Worm (Caenorhabditis elegans) whole organism, L2 larva: ENCODE results near the gene Y54G2A.48.

Experiments used
- C34F6.9 ChIP-seq: fragments of 150-350 bp; optimal IDR thresholded peaks from 2 replicates; lab custom pipeline; 2014; ENCODE audit warnings: missing biosample characterization, missing genetic modification characterization
- R02D3.7 ChIP-seq: fragments of 150-350 bp; optimal IDR thresholded peaks from 2 replicates; lab custom pipeline; 2014; ENCODE audit warnings: missing biosample characterization, missing genetic modification characterization
- Y55F3AM.14 ChIP-seq: fragments of 200-800 bp; sonication (Bioruptor generic); optimal IDR thresholded peaks from 2 replicates; lab custom pipeline; 2018; ENCODE audit warnings: mild to moderate bottlenecking, missing genetic modification characterization, missing compliant biosample characterization
- ZK546.5 ChIP-seq: sonication (generic microtip); optimal IDR thresholded peaks from 2 replicates; lab custom pipeline; 2017; ENCODE audit warnings: missing biosample characterization, missing genetic modification characterization
- aly-2 ChIP-seq: fragments of 150-350 bp; optimal IDR thresholded peaks from 2 replicates; lab custom pipeline; 2014; ENCODE audit warnings: missing biosample characterization, missing genetic modification characterization
- ama-1 ChIP-seq: fragments of 150-350 bp; optimal IDR thresholded peaks from 2 replicates; lab custom pipeline; 2018; ENCODE audit warnings: inconsistent platforms
- blmp-1 ChIP-seq: sonication (generic microtip); optimal IDR thresholded peaks from 2 replicates; lab custom pipeline; 2017; ENCODE audit warnings: missing genetic modification characterization, mild to moderate bottlenecking, missing compliant biosample characterization, antibody characterized with exemption, moderate library complexity; ENCODE audit not compliant: insufficient read depth
- ceh-16 ChIP-seq: fragments of 150-350 bp; optimal IDR thresholded peaks from 2 replicates; lab custom pipeline; 2014; ENCODE audit warnings: missing biosample characterization, missing genetic modification characterization
- dmd-4 ChIP-seq: sonication (generic microtip); optimal IDR thresholded peaks from 2 replicates; lab custom pipeline; 2017; ENCODE audit warnings: missing biosample characterization, missing genetic modification characterization
- egl-27 ChIP-seq: sonication (generic microtip); optimal IDR thresholded peaks from 3 replicates; lab custom pipeline; 2017; ENCODE audit warnings: missing biosample characterization, missing genetic modification reagents, missing genetic modification characterization
- elt-1 ChIP-seq: fragments of 150-350 bp; optimal IDR thresholded peaks from 2 replicates; lab custom pipeline; 2014; ENCODE audit warnings: missing biosample characterization, missing genetic modification characterization
- elt-3 ChIP-seq: sonication (generic microtip); optimal IDR thresholded peaks from 2 replicates; lab custom pipeline; 2017; ENCODE audit warnings: missing biosample characterization, missing genetic modification characterization
- fos-1 ChIP-seq: fragments of 150-350 bp; optimal IDR thresholded peaks from 2 replicates; lab custom pipeline; 2014; ENCODE audit warnings: missing biosample characterization, missing genetic modification characterization
- lin-13 ChIP-seq: fragments of 150-350 bp; optimal IDR thresholded peaks from 2 replicates; lab custom pipeline; 2014; ENCODE audit warnings: missing biosample characterization, missing genetic modification reagents, missing genetic modification characterization
- lin-39 ChIP-seq: fragments of 150-350 bp; optimal IDR thresholded peaks from 2 replicates; lab custom pipeline; 2014; ENCODE audit warnings: missing biosample characterization, missing genetic modification reagents, missing genetic modification characterization
- lsy-2 ChIP-seq, 2 experiments: fragments of 150-350 bp in 1 of 2; sonication (generic microtip) in 1 of 2; optimal IDR thresholded peaks; 2 replicates each; lab custom pipeline; 2014 to 2017; ENCODE audit warnings: missing biosample characterization in 2 of 2, missing genetic modification characterization in 2 of 2
- mab-5 ChIP-seq: fragments of 150-350 bp; optimal IDR thresholded peaks from 2 replicates; lab custom pipeline; 2014; ENCODE audit warnings: missing biosample characterization, missing genetic modification characterization
- mbf-1 ChIP-seq: sonication (generic microtip); optimal IDR thresholded peaks from 2 replicates; lab custom pipeline; 2017; ENCODE audit warnings: missing biosample characterization, missing genetic modification characterization
- mdl-1 ChIP-seq, 2 experiments: fragments of 150-350 bp in 1 of 2; sonication (generic microtip) in 1 of 2; optimal IDR thresholded peaks; 2 replicates each; lab custom pipeline; 2017; ENCODE audit warnings: missing biosample characterization in 2 of 2, missing genetic modification characterization in 2 of 2
- nhr-11 ChIP-seq: fragments of 150-350 bp; optimal IDR thresholded peaks from 2 replicates; lab custom pipeline; 2014; ENCODE audit warnings: missing biosample characterization, missing genetic modification characterization
- nhr-23 ChIP-seq: fragments of 150-350 bp; optimal IDR thresholded peaks from 2 replicates; lab custom pipeline; 2014; ENCODE audit warnings: missing biosample characterization, missing genetic modification reagents, missing genetic modification characterization
- nhr-237 ChIP-seq: fragments of 150-350 bp; optimal IDR thresholded peaks from 2 replicates; lab custom pipeline; 2014; ENCODE audit warnings: missing biosample characterization, missing genetic modification characterization
- nhr-25 ChIP-seq: fragments of 150-350 bp; sonication (generic microtip); optimal IDR thresholded peaks from 3 replicates; lab custom pipeline; 2014; ENCODE audit warnings: missing biosample characterization, missing genetic modification characterization
- nhr-6 ChIP-seq: fragments of 150-350 bp; optimal IDR thresholded peaks from 2 replicates; lab custom pipeline; 2014; ENCODE audit warnings: missing biosample characterization, missing genetic modification characterization
- nhr-77 ChIP-seq: fragments of 150-350 bp; optimal IDR thresholded peaks from 2 replicates; lab custom pipeline; 2014; ENCODE audit warnings: missing biosample characterization, missing genetic modification characterization
- peb-1 ChIP-seq: fragments of 150-350 bp; optimal IDR thresholded peaks from 2 replicates; lab custom pipeline; 2014; ENCODE audit warnings: missing biosample characterization, missing genetic modification characterization
- sem-4 ChIP-seq: fragments of 150-350 bp; optimal IDR thresholded peaks from 2 replicates; lab custom pipeline; 2014; ENCODE audit warnings: missing biosample characterization, missing genetic modification reagents, missing genetic modification characterization
- skn-1 ChIP-seq: sonication (generic microtip); optimal IDR thresholded peaks from 2 replicates; lab custom pipeline; 2017; ENCODE audit warnings: missing biosample characterization, missing genetic modification characterization
- sma-3 ChIP-seq: sonication (generic microtip); optimal IDR thresholded peaks from 2 replicates; lab custom pipeline; 2016; ENCODE audit warnings: missing genetic modification reagents, missing genetic modification characterization, missing compliant biosample characterization
- sma-9 ChIP-seq, 2 experiments: fragments of 150-350 bp in 1 of 2; sonication (generic microtip) in 1 of 2; optimal IDR thresholded peaks; 2 replicates each; lab custom pipeline; 2014 to 2016; ENCODE audit warnings: missing genetic modification characterization in 2 of 2, mild to moderate bottlenecking in 1 of 2, missing biosample characterization in 1 of 2, missing compliant biosample characterization in 1 of 2, missing genetic modification reagents in 1 of 2, moderate library complexity in 1 of 2
- snpc-4 ChIP-seq: fragments of 150-350 bp; optimal IDR thresholded peaks from 2 replicates; lab custom pipeline; 2014; ENCODE audit warnings: missing biosample characterization, missing genetic modification characterization
- unc-39 ChIP-seq: fragments of 150-350 bp; optimal IDR thresholded peaks from 2 replicates; lab custom pipeline; 2014; ENCODE audit warnings: missing biosample characterization, missing genetic modification characterization
- unc-55 ChIP-seq: fragments of 150-350 bp; sonication (generic microtip); optimal IDR thresholded peaks from 3 replicates; lab custom pipeline; 2014; ENCODE audit warnings: missing biosample characterization, missing genetic modification reagents, missing genetic modification characterization
- unc-62 ChIP-seq: fragments of 150-350 bp; optimal IDR thresholded peaks from 2 replicates; lab custom pipeline; 2014; ENCODE audit warnings: missing biosample characterization, missing genetic modification reagents, missing genetic modification characterization
- zag-1 ChIP-seq: fragments of 150-350 bp; optimal IDR thresholded peaks from 2 replicates; lab custom pipeline; 2014; ENCODE audit warnings: missing biosample characterization, missing genetic modification characterization
- ztf-1 ChIP-seq: fragments of 200-800 bp; sonication (Bioruptor generic); conservative IDR thresholded peaks from 2 replicates; pipeline ENCODE4 v1.3.6; 2022; ENCODE audit warnings: missing genetic modification characterization, missing compliant biosample characterization
- ztf-11 ChIP-seq: sonication (generic microtip); optimal IDR thresholded peaks from 2 replicates; lab custom pipeline; 2017; ENCODE audit warnings: missing biosample characterization, missing genetic modification characterization
- ztf-4 ChIP-seq: fragments of 150-350 bp; optimal IDR thresholded peaks from 2 replicates; lab custom pipeline; 2014; ENCODE audit warnings: missing biosample characterization, missing genetic modification characterization

Y54G2A.48 gene

ce11 chrIV:2826335-2826734 lies 6.2 kb downstream of the Y54G2A.48 start:
- TF ChIP-seq unc-55 (no peak), unc-62 (no peak), mdl-1 (tag; optimal IDR thresholded peaks at IDR 0.05; lab: Kevin White, UChicago) (no peak), fos-1 (tag; lab: Kevin White, UChicago) (no peak), elt-1 (no peak), sem-4 (tag; lab: Kevin White, UChicago) (no peak), skn-1 (no peak), peb-1 (tag; lab: Kevin White, UChicago) (no peak), sma-3 (GFP tag; lab: Kevin White, UChicago) (no peak), zag-1 (tag; lab: Kevin White, UChicago) (no peak), aly-2 (tag; lab: Kevin White, UChicago) (no peak), mab-5 (tag; lab: Kevin White, UChicago) (no peak), C34F6.9 (tag; lab: Kevin White, UChicago) (no peak), egl-27 (tag; lab: Kevin White, UChicago) (no peak), nhr-23 (no peak), snpc-4 (tag; lab: Kevin White, UChicago) (no peak)

DNA sequence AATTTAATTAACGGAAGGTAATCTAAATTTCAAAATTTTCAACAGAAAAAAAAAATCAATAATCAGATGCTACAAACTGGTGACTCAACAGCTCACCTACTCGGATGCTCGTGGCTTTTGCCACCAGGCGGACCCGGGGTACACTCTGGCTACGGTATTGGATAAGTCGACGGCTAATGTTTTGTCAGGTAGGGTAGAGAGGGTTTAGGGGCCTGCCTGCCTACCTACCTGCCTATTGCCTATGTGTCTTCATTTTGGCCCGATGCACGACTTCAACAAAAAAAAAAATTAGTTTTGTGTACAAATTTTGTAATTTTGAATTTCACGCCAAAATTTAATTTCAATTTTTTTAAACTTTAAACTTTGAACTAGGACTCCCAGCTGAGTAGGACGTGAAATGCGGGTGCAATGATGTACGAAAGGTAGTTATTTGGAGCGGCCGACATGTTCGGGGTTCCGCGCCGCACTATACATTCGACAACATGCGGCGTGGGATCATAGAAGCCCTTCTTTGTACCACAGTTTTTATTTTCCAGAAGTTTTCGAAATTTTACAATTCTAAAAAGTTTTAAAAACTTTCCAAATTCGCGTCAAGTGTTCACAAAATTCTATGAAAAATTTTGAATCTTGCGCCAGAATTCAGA lies 6.9 kb downstream of the Y54G2A.48 start:
- TF ChIP-seq sma-3 (GFP tag; lab: Kevin White, UChicago) (no peak), sma-9 (GFP tag; optimal IDR thresholded peaks at IDR 0.05; lab: Kevin White, UChicago) (no peak), sma-9 (tag; optimal IDR thresholded peaks at IDR 0.05; lab: Kevin White, UChicago) (no peak), blmp-1 (tag; lab: Kevin White, UChicago) (no peak), ztf-4 (tag; lab: Kevin White, UChicago) (no peak), nhr-11 (tag; lab: Kevin White, UChicago) (no peak), mab-5 (tag; lab: Kevin White, UChicago) (no peak), unc-39 (tag; lab: Kevin White, UChicago) (no peak), dmd-4 (no peak), elt-3 (tag; lab: Kevin White, UChicago) (no peak), nhr-6 (tag; lab: Kevin White, UChicago) (no peak), skn-1 (no peak), sem-4 (tag; lab: Kevin White, UChicago) (no peak), nhr-25 (tag; lab: Kevin White, UChicago) (no peak), ztf-1 (GFP tag; lab: Robert Waterston, UW) (no peak), elt-1 (no peak), ztf-11 (no peak), lin-39 (tag; lab: Kevin White, UChicago) (no peak), mbf-1 (tag; lab: Kevin White, UChicago) (no peak), peb-1 (tag; lab: Kevin White, UChicago) (no peak), nhr-237 (tag; lab: Kevin White, UChicago) (no peak)

DNA sequence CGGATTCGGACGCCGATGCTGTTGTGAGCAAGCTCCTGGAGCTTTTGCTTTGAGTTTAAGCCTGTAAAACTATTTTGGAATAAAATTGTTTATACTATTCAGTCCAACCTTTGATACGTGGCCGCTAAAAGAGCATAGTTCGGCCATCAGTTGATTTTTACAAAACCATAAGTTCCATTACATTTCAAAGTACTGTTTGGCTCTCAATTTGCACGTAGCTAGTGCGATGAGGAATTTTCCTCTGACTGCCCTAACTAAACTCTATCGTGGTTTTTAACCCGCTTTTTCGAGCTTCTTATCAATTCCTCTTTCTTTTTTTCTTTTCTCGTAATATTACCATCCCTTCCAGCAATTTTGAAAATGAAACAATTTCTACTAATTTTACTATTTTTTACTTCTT lies 9.0 kb downstream of the Y54G2A.48 start, which contains the start of gene clec-80:
TSS of gene clec-80 (plus strand) at position 301 of the 400 bp plus-strand sequence.
- TF ChIP-seq elt-1 (no peak), nhr-6 (tag; lab: Kevin White, UChicago) (no peak), mbf-1 (tag; lab: Kevin White, UChicago) (no peak), ama-1 (lab: Kevin White, UChicago) (no peak), R02D3.7 (no peak), ceh-16 (no peak), lsy-2 (tag; optimal IDR thresholded peaks at IDR 0.05; lab: Kevin White, UChicago) (no peak), mab-5 (tag; lab: Kevin White, UChicago) (no peak), ztf-1 (GFP tag; lab: Robert Waterston, UW) (no peak), ZK546.5 (tag; lab: Kevin White, UChicago) (no peak), Y55F3AM.14 (GFP tag; lab: Kevin White, UChicago) (no peak), elt-3 (tag; lab: Kevin White, UChicago) (no peak), egl-27 (tag; lab: Kevin White, UChicago) (no peak)

DNA sequence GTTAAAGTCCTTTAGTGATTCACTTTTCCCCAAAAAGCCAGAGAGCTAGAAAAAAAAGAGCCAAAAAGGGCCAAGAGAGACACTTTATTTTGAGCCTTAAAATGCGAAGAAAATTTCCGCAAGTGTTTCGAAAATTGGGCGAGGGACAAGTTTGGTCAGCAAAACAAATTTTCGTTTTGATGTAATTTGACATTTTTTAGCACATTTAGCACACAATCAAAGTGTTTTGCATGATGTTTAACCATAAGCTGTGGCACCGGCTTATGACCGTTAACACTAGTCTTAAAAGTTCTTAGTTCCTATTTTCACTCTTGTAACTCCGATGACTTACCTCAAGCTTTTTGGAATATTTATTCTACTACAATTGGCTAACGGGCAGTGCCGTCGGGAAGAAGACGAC lies 12.1 kb downstream of the Y54G2A.48 start, which contains the start of gene Y54G2A.37:
TSS of gene Y54G2A.37 (plus strand) at position 301 of the 400 bp plus-strand sequence.
- no peak for TF ChIP-seq skn-1
- no peak for TF ChIP-seq ceh-16
- TF ChIP-seq Y55F3AM.14 (GFP tag; lab: Kevin White, UChicago): no peak
- no peak for TF ChIP-seq mbf-1 (tag; lab: Kevin White, UChicago)
- TF ChIP-seq R02D3.7: no peak
- no peak for TF ChIP-seq peb-1 (tag; lab: Kevin White, UChicago)
- no peak for TF ChIP-seq lin-13 (GFP tag; lab: Kevin White, UChicago)
- no peak for TF ChIP-seq lin-39 (tag; lab: Kevin White, UChicago)
- no peak for TF ChIP-seq nhr-77 (tag; lab: Kevin White, UChicago)
- TF ChIP-seq elt-3 (tag; lab: Kevin White, UChicago): no peak
- no peak for TF ChIP-seq blmp-1 (tag; lab: Kevin White, UChicago)
- TF ChIP-seq nhr-11 (tag; lab: Kevin White, UChicago): no peak
- no peak for TF ChIP-seq nhr-237 (tag; lab: Kevin White, UChicago)
- no peak for TF ChIP-seq zag-1 (tag; lab: Kevin White, UChicago)
- TF ChIP-seq C34F6.9 (tag; lab: Kevin White, UChicago): no peak
- no peak for TF ChIP-seq dmd-4
- no peak for TF ChIP-seq aly-2 (tag; lab: Kevin White, UChicago)
- TF ChIP-seq, all 48 proteins: peak for 0
